Fruit fly (Drosophila melanogaster): ENCODE results near the gene Rpn12.

The Rpn12 gene

dm6 chr3L:16582678-16583315 is at the start of gene Rpn12:
TSS of gene Rpn12 (plus strand) at chr3L:16583028.
- TF ChIP-seq Sin3A (optimal IDR thresholded peaks at IDR 0.05) (no peak), h (optimal IDR thresholded peaks at IDR 0.05) (no peak), ttk (optimal IDR thresholded peaks at IDR 0.05) (no peak), psq (optimal IDR thresholded peaks at IDR 0.05) (no peak), Myc (optimal IDR thresholded peaks at IDR 0.05) (no peak), insv (optimal IDR thresholded peaks at IDR 0.05) (no peak)

- TF ChIP-seq psq (optimal IDR thresholded peaks at IDR 0.05) (no peak), ttk (optimal IDR thresholded peaks at IDR 0.05) (no peak), Sin3A (optimal IDR thresholded peaks at IDR 0.05) (no peak), h (optimal IDR thresholded peaks at IDR 0.05) (no peak), Myc (optimal IDR thresholded peaks at IDR 0.05) (no peak), insv (optimal IDR thresholded peaks at IDR 0.05) (no peak)
Measured at dm6 chr3L:16533932-16534331, 48.9 kb upstream of the Rpn12 start.

DNA sequence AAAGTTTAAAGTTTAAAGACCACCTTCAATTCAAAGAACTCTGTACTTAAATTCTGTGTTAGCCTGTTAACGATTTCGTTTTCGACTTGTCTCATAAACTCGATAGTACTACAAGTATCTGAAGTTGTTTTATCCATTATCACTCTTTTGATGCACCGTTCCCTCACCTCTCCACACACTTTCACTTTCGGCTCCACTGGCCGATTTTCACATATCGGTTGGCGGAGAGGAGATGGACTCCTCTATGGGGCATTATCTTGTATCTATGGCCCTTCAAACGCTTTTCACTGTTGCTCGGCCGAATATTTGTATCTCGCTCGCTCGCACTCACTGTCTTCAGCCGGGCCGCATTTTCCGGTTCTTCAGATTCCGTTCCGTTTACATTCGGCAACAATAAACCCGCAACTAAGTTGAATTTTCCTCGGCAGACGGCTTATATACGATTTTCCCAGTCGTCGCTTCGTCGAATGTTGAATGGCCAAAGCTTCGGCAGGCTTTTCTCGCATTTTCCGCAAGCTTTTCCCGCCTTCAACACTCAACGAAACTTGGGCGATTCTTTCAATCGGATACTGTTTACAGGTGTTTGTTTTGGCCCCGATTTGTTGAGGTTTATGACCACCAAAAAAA is 39.7 kb upstream of the Rpn12 start, which contains the start of gene CG43373:
Gene CG43373 (minus strand): TSS at position 373 of the 627 bp plus-strand sequence.
- TF ChIP-seq h (optimal IDR thresholded peaks at IDR 0.05) = no peak
- TF ChIP-seq psq (optimal IDR thresholded peaks at IDR 0.05) = no peak
- TF ChIP-seq insv (optimal IDR thresholded peaks at IDR 0.05) = no peak
- TF ChIP-seq Myc (optimal IDR thresholded peaks at IDR 0.05) = no peak
- TF ChIP-seq Sin3A (optimal IDR thresholded peaks at IDR 0.05) = no peak
- TF ChIP-seq ttk (optimal IDR thresholded peaks at IDR 0.05) = no peak

- no peak for TF ChIP-seq Myc (optimal IDR thresholded peaks at IDR 0.05)
- no peak for TF ChIP-seq ttk (optimal IDR thresholded peaks at IDR 0.05)
- TF ChIP-seq psq (optimal IDR thresholded peaks at IDR 0.05) = no peak
- TF ChIP-seq insv (optimal IDR thresholded peaks at IDR 0.05) = no peak
- no peak for TF ChIP-seq h (optimal IDR thresholded peaks at IDR 0.05)
- no peak for TF ChIP-seq Sin3A (optimal IDR thresholded peaks at IDR 0.05)
Measured at dm6 chr3L:16544220-16544619, 38.6 kb upstream of the Rpn12 start.

dm6 chr3L:16545511-16545910 is 37.3 kb upstream of the Rpn12 start, which contains the start of gene CG13033:
TSS of gene CG13033 (minus strand) at chr3L:16545628.
- TF ChIP-seq Sin3A (optimal IDR thresholded peaks at IDR 0.05) = no peak
- TF ChIP-seq insv (optimal IDR thresholded peaks at IDR 0.05) = no peak
- no peak for TF ChIP-seq Myc (optimal IDR thresholded peaks at IDR 0.05)
- TF ChIP-seq ttk (optimal IDR thresholded peaks at IDR 0.05) = no peak
- no peak for TF ChIP-seq psq (optimal IDR thresholded peaks at IDR 0.05)

- TF ChIP-seq Sin3A (optimal IDR thresholded peaks at IDR 0.05) (no peak), h (optimal IDR thresholded peaks at IDR 0.05) (no peak), Myc (optimal IDR thresholded peaks at IDR 0.05) (no peak), psq (optimal IDR thresholded peaks at IDR 0.05) (no peak), ttk (optimal IDR thresholded peaks at IDR 0.05) (no peak), insv (optimal IDR thresholded peaks at IDR 0.05) (no peak)
Measured at dm6 chr3L:16546159-16546558, 36.7 kb upstream of the Rpn12 start.

dm6 chr3L:16556523-16556922 is 26.3 kb upstream of the Rpn12 start, which contains the start of gene CG4229:
TSS of gene CG4229 (plus strand) at chr3L:16556823.
- no peak for TF ChIP-seq ttk (optimal IDR thresholded peaks at IDR 0.05)
- TF ChIP-seq insv (optimal IDR thresholded peaks at IDR 0.05) = no peak
- TF ChIP-seq psq (optimal IDR thresholded peaks at IDR 0.05) = no peak

dm6 chr3L:16563361-16563760 is 19.5 kb upstream of the Rpn12 start:
- no peak for TF ChIP-seq psq (optimal IDR thresholded peaks at IDR 0.05)
- TF ChIP-seq Myc (optimal IDR thresholded peaks at IDR 0.05) = no peak
- TF ChIP-seq h (optimal IDR thresholded peaks at IDR 0.05) = no peak
- no peak for TF ChIP-seq Sin3A (optimal IDR thresholded peaks at IDR 0.05)
- no peak for TF ChIP-seq insv (optimal IDR thresholded peaks at IDR 0.05)

DNA sequence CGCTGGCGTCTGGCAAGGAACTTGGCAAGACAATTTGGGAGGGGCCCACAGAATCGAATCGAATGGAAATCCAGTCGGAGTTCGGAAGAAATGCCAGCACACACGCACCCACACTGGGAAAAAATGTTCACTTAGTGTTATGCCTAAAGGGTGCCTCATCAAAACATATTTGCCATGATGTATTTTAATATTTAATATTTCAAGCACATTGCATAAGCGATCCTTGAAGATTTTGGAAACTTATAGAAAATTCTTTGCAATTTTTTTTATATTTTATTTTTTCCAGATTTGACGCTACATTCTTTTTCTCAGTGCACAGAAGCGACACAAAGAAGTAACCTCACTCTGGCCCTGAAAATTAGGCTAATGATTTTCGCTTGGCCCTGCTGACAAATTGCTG is 16.7 kb upstream of the Rpn12 start:
- TF ChIP-seq psq (optimal IDR thresholded peaks at IDR 0.05) (no peak), Myc (optimal IDR thresholded peaks at IDR 0.05) (no peak), insv (optimal IDR thresholded peaks at IDR 0.05) (no peak), h (optimal IDR thresholded peaks at IDR 0.05) (no peak), Sin3A (optimal IDR thresholded peaks at IDR 0.05) (no peak), ttk (optimal IDR thresholded peaks at IDR 0.05) (no peak)

DNA sequence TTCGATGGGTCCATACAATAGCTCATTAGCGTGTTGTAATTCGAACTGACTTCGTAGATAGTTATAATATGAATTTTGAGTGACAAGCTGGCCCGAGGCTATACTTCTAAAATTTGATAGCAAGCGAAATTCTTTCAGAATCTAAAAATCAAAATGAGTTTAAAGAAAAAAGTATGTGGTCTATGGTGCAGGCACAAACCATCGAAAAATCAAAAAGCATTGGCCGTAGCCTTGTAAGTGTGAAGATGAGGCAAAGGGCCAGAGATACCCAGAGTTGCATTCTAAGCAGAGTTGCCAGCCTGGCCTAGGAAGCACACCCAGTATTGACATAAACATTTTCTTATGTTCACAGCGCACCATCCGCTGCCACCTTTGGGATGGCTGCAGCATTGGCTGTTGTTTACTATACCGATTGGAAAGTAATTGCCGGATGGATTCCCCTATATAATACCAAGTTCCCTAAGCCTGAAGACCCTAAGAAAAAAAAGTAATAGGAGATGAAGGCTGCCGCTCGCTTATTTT is 16.1 kb upstream of the Rpn12 start, which contains the start of gene UQCR-6.4L:
Gene UQCR-6.4L (plus strand): TSS at position 51 of the 522 bp plus-strand sequence.
- TF ChIP-seq insv (optimal IDR thresholded peaks at IDR 0.05) (no peak), ttk (optimal IDR thresholded peaks at IDR 0.05) (no peak), h (optimal IDR thresholded peaks at IDR 0.05) (no peak), Myc (optimal IDR thresholded peaks at IDR 0.05) (no peak), Sin3A (optimal IDR thresholded peaks at IDR 0.05) (no peak)

DNA sequence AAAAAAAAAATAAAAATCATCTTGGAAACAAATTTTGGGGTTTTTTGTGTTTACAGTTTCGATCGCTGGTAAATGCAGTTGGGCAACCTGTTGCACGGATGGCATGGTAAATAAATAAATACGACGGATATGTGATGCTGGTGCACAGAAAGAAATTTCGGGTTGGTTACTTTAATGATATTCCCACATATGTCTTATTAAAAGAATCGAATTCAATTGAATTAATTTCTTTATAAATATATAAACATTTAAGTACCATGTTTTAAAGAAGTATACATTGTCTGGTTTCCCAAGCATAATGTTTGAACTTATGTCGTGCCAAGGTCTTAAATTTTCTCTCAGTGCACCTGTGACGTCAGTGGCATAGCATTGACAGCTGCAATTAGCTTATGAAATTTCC is 15.3 kb upstream of the Rpn12 start:
- TF ChIP-seq psq (optimal IDR thresholded peaks at IDR 0.05) (no peak), insv (optimal IDR thresholded peaks at IDR 0.05) (no peak)

DNA sequence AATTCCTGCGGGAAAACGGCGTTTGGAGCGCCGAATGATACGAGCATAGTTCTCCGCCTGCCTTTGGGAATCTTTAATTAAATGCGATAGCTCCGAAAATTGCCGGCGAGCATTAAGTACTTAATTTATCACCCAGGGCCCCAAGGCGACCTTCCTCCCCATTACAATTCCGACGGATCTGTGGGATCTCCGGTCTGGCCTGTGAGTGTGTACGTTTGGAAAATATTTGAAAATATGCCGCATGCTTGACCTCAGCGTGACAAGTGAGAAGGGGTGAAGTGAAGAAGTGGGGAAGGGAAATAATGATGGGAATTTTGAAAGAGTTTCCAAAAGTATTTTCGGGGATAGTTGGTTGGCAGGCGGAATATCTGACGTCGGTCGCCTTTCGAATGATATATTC is 13.4 kb upstream of the Rpn12 start:
- TF ChIP-seq Myc (optimal IDR thresholded peaks at IDR 0.05) (no peak), psq (optimal IDR thresholded peaks at IDR 0.05) (no peak), Sin3A (optimal IDR thresholded peaks at IDR 0.05) (no peak), insv (optimal IDR thresholded peaks at IDR 0.05) (no peak), h (optimal IDR thresholded peaks at IDR 0.05) (no peak), ttk (optimal IDR thresholded peaks at IDR 0.05) (no peak)

All from Kc167 (cell line).